Worm (Caenorhabditis elegans) whole organism, mixed stage, embryonic: Measurements from ENCODE around the gene ptb-1.
A peak's percentile ranks its signal among the peaks of the same experiment; 100 is the strongest.

Experiments used
- blmp-1 ChIP-seq: fragments of 150-350 bp; optimal IDR thresholded peaks from 2 replicates; lab custom pipeline; 2014; ENCODE audit warnings: missing biosample characterization, missing genetic modification characterization
- ceh-39 ChIP-seq: fragments of 150-350 bp; optimal IDR thresholded peaks from 2 replicates; lab custom pipeline; 2014; ENCODE audit warnings: missing biosample characterization, missing genetic modification characterization
- elt-1 ChIP-seq: sonication (generic microtip); optimal IDR thresholded peaks from 2 replicates; lab custom pipeline; 2017; ENCODE audit warnings: missing genetic modification characterization, mild to moderate bottlenecking, missing compliant biosample characterization, antibody characterized with exemption, moderate library complexity, borderline replicate concordance; ENCODE audit not compliant: insufficient read depth
- elt-3 ChIP-seq: fragments of 150-350 bp; optimal IDR thresholded peaks from 2 replicates; lab custom pipeline; 2014; ENCODE audit warnings: missing biosample characterization, missing genetic modification characterization
- nhr-2 ChIP-seq: fragments of 150-350 bp; optimal IDR thresholded peaks from 2 replicates; lab custom pipeline; 2014; ENCODE audit warnings: missing biosample characterization, missing genetic modification characterization
- nhr-28 ChIP-seq: fragments of 150-350 bp; optimal IDR thresholded peaks from 2 replicates; lab custom pipeline; 2014; ENCODE audit warnings: missing biosample characterization, missing genetic modification characterization
- nhr-76 ChIP-seq: sonication (generic microtip); optimal IDR thresholded peaks from 2 replicates; lab custom pipeline; 2017; ENCODE audit warnings: missing biosample characterization, missing genetic modification characterization
- pha-4 ChIP-seq: fragments of 150-350 bp; optimal IDR thresholded peaks from 2 replicates; lab custom pipeline; 2018; ENCODE audit warnings: missing biosample characterization, missing genetic modification reagents, missing genetic modification characterization
- snpc-4 ChIP-seq: fragments of 150-350 bp; optimal IDR thresholded peaks from 2 replicates; lab custom pipeline; 2014; ENCODE audit warnings: missing biosample characterization, missing genetic modification characterization
- sptf-1 ChIP-seq: sonication (generic microtip); optimal IDR thresholded peaks from 2 replicates; lab custom pipeline; 2017; ENCODE audit warnings: mild to moderate bottlenecking, missing genetic modification characterization, moderate library complexity, missing compliant biosample characterization
- unc-39 ChIP-seq: fragments of 150-350 bp; optimal IDR thresholded peaks from 2 replicates; lab custom pipeline; 2014; ENCODE audit warnings: missing biosample characterization, missing genetic modification characterization
- unc-62 ChIP-seq: fragments of 150-350 bp; optimal IDR thresholded peaks from 2 replicates; lab custom pipeline; 2014; ENCODE audit warnings: missing biosample characterization, missing genetic modification reagents, missing genetic modification characterization
- ztf-11 ChIP-seq: fragments of 150-350 bp; optimal IDR thresholded peaks from 2 replicates; lab custom pipeline; 2014; ENCODE audit warnings: missing biosample characterization, missing genetic modification characterization

DNA sequence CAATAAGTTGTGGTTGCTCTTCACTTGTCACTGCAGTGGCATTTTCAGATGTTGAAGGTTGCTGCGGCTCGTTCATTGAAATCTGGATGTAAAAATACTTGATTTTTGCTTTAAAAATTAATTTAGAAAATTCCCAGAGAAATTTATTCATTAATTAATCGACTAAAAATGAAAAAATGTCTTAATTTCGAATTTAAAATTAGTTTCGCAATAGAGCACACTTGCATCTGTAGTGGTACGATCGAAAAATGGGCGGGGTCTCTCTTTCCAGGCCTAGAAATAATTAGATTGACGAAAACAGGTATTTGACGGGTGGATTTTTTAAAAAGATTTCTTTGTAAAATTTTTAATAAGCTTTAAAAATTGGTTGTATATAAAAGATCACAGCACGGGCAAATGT lies 12.7 kb upstream of the ptb-1 start, which contains the start of gene D2089.8:
- TF ChIP-seq nhr-76 (tag; lab: Kevin White, UChicago) (no peak), nhr-2 (tag; lab: Kevin White, UChicago) (no peak), snpc-4 (tag; lab: Kevin White, UChicago) (no peak), pha-4 (tag; lab: Kevin White, UChicago) (no peak), sptf-1 (tag; lab: Kevin White, UChicago) (no peak), elt-3 (no peak), blmp-1 (tag; lab: Kevin White, UChicago) (no peak), ztf-11 (tag; lab: Kevin White, UChicago) (no peak), unc-62 (no peak), unc-39 (no peak), elt-1 (tag; lab: Kevin White, UChicago) (no peak), ceh-39 (tag; lab: Kevin White, UChicago) (peak; percentile 51), nhr-28 (tag; lab: Kevin White, UChicago) (no peak)
